Comparison of ENCODE assay signal across 4 worm cellular contexts in the genomic region with DNA sequence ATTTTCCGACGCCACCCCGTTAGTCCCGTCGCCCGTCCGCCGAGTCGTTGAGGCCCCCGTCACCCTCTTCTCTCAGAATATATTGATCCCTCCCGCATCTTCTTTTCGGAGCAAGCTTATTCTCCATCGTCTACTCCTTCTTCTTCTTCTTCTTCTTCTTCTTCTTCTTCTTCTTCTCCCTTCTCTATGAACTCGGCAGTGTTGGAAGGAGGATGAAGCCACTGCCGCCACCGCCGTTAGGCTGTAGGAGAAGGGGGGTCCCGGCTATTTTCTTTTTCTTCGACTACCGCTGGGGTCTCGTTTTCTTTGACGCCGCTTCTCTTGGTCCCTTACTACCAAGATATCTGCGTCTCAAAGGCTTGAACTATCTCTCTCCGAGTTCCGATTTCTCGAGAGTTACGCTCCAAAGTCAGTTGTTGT.
TF ChIP-seq lines count a peak whose summit lies in the region.

No protein-coding gene starts in this region.

TF ChIP-seq in whole organism, L2 larva, 48 proteins besides CTCF, POLR2A, EP300 and RAD21:
- TF ChIP-seq lin-13 (GFP tag; optimal IDR thresholded peaks at IDR 0.05; lab: Kevin White, UChicago) (peak; percentile 15), Y55F3AM.14 (GFP tag; optimal IDR thresholded peaks at IDR 0.05; lab: Kevin White, UChicago) (peak; percentile 43), mdl-1 (tag; optimal IDR thresholded peaks at IDR 0.05; lab: Kevin White, UChicago) (no peak), zag-1 (tag; optimal IDR thresholded peaks at IDR 0.05; lab: Kevin White, UChicago) (peak; percentile 76), unc-55 (GFP tag; optimal IDR thresholded peaks at IDR 0.05; lab: Kevin White, UChicago) (peak; percentile 81), sem-4 (tag; optimal IDR thresholded peaks at IDR 0.05; lab: Kevin White, UChicago) (peak; percentile 36), crh-2 (tag; optimal IDR thresholded peaks at IDR 0.05; lab: Kevin White, UChicago) (peak; percentile 26), nhr-129 (tag; optimal IDR thresholded peaks at IDR 0.05; lab: Kevin White, UChicago) (peak; percentile 42), snpc-4 (tag; optimal IDR thresholded peaks at IDR 0.05; lab: Kevin White, UChicago) (peak; percentile 19), lin-39 (tag; optimal IDR thresholded peaks at IDR 0.05; lab: Kevin White, UChicago) (no peak), mab-5 (tag; optimal IDR thresholded peaks at IDR 0.05; lab: Kevin White, UChicago) (no peak), F13H6.1 (tag; optimal IDR thresholded peaks at IDR 0.05; lab: Kevin White, UChicago) (peak; percentile 73), C34F6.9 (tag; optimal IDR thresholded peaks at IDR 0.05; lab: Kevin White, UChicago) (peak; percentile 58), sma-9 (GFP tag; optimal IDR thresholded peaks at IDR 0.05; lab: Kevin White, UChicago) (peak; percentile 28), sma-9 (tag; optimal IDR thresholded peaks at IDR 0.05; lab: Kevin White, UChicago) (no peak), lsy-2 (tag; optimal IDR thresholded peaks at IDR 0.05; lab: Kevin White, UChicago) (peak in 1 of 2 experiments; percentile 41)
TF ChIP-seq in whole organism, L2 larva: peak in this region for 12.

TF ChIP-seq in whole organism, L4 larva, 104 proteins besides CTCF, POLR2A, EP300 and RAD21 (continues in another document):
- peak; percentile 40 for TF ChIP-seq fkh-10 (GFP tag; optimal IDR thresholded peaks at IDR 0.05; lab: Kevin White, UChicago)
- TF ChIP-seq ceh-20 (GFP tag; IDR thresholded peaks at IDR 0.05; lab: Robert Waterston, UW), result 0 out of 2 replicates have a peak, but pooled peaks have one; percentile 32
- TF ChIP-seq ztf-11 (tag; optimal IDR thresholded peaks at IDR 0.05; lab: Kevin White, UChicago), result no peak
- no peak for TF ChIP-seq dmd-8 (GFP tag; IDR thresholded peaks at IDR 0.05; lab: Robert Waterston, UW)
- no peak for TF ChIP-seq dpl-1 (GFP tag; optimal IDR thresholded peaks at IDR 0.05; lab: Kevin White, UChicago)
- no peak for TF ChIP-seq nhr-28 (tag; optimal IDR thresholded peaks at IDR 0.05; lab: Kevin White, UChicago)
- TF ChIP-seq T26A8.4 (GFP tag; IDR thresholded peaks at IDR 0.05; lab: Robert Waterston, UW), result no peak
- TF ChIP-seq attf-4 (tag; optimal IDR thresholded peaks at IDR 0.05; lab: Kevin White, UChicago), result no peak
- TF ChIP-seq ama-1 (optimal IDR thresholded peaks at IDR 0.05; lab: Kevin White, UChicago), result no peak
- no peak for TF ChIP-seq F44E2.7 (GFP tag; IDR thresholded peaks at IDR 0.05; lab: Robert Waterston, UW)
- TF ChIP-seq ctbp-1 (GFP tag; IDR thresholded peaks at IDR 0.05; lab: Robert Waterston, UW), result no peak; the same call in none of the 2 replicates
- no peak for TF ChIP-seq mxl-3 (GFP tag; optimal IDR thresholded peaks at IDR 0.05; lab: Kevin White, UChicago)
- TF ChIP-seq aha-1 (tag; lab: Kevin White, UChicago), result peak; percentile 36
- no peak for TF ChIP-seq nhr-10 (tag; optimal IDR thresholded peaks at IDR 0.05; lab: Kevin White, UChicago)
- no peak for TF ChIP-seq F26F4.8 (GFP tag; conservative IDR thresholded peaks at IDR 0.05; lab: Robert Waterston, UW)
- no peak for TF ChIP-seq sdz-12 (GFP tag; optimal IDR thresholded peaks at IDR 0.05; lab: Kevin White, UChicago)
- no peak for TF ChIP-seq hlh-30 (tag; optimal IDR thresholded peaks at IDR 0.05; lab: Kevin White, UChicago; ENCODE audit: insufficient read depth)
- TF ChIP-seq daf-19 (GFP tag; conservative IDR thresholded peaks at IDR 0.05; lab: Robert Waterston, UW), result no peak
- no peak for TF ChIP-seq T20F7.1 (GFP tag; optimal IDR thresholded peaks at IDR 0.05; lab: Kevin White, UChicago)
- no peak for TF ChIP-seq egl-27 (tag; optimal IDR thresholded peaks at IDR 0.05; lab: Kevin White, UChicago)
- no peak for TF ChIP-seq nhr-237 (tag; optimal IDR thresholded peaks at IDR 0.05; lab: Kevin White, UChicago)
- TF ChIP-seq lin-38 (GFP tag; IDR thresholded peaks at IDR 0.05; lab: Robert Waterston, UW), result no peak
- TF ChIP-seq F37D6.2 (tag; optimal IDR thresholded peaks at IDR 0.05; lab: Kevin White, UChicago), result peak; percentile 63
- no peak for TF ChIP-seq lin-29 (GFP tag; IDR thresholded peaks at IDR 0.05; lab: Robert Waterston, UW)
- no peak for TF ChIP-seq skn-1 (tag; optimal IDR thresholded peaks at IDR 0.05; lab: Kevin White, UChicago)

TF ChIP-seq in whole organism, late embryonic, 69 proteins besides CTCF, POLR2A, EP300 and RAD21 (continues in another document):
- TF ChIP-seq ttx-3 (tag; optimal IDR thresholded peaks at IDR 0.05; lab: Kevin White, UChicago) (no peak), ceh-6 (GFP tag; optimal IDR thresholded peaks at IDR 0.05; lab: Kevin White, UChicago) (no peak), ets-4 (tag; optimal IDR thresholded peaks at IDR 0.05; lab: Kevin White, UChicago) (no peak), ceh-18 (tag; optimal IDR thresholded peaks at IDR 0.05; lab: Kevin White, UChicago) (peak; percentile 88), fkh-6 (tag; optimal IDR thresholded peaks at IDR 0.05; lab: Kevin White, UChicago) (no peak), zip-5 (tag; optimal IDR thresholded peaks at IDR 0.05; lab: Kevin White, UChicago) (no peak), madf-2 (tag; optimal IDR thresholded peaks at IDR 0.05; lab: Kevin White, UChicago) (peak; percentile 3), pros-1 (tag; optimal IDR thresholded peaks at IDR 0.05; lab: Kevin White, UChicago) (no peak), ref-2 (tag; optimal IDR thresholded peaks at IDR 0.05; lab: Kevin White, UChicago) (peak; percentile 4), ceh-31 (tag; optimal IDR thresholded peaks at IDR 0.05; lab: Kevin White, UChicago) (peak; percentile 79), elt-4 (tag; optimal IDR thresholded peaks at IDR 0.05; lab: Kevin White, UChicago) (no peak), che-1 (tag; optimal IDR thresholded peaks at IDR 0.05; lab: Kevin White, UChicago) (peak; percentile 13), K09A11.1 (tag; optimal IDR thresholded peaks at IDR 0.05; lab: Kevin White, UChicago; ENCODE audit: insufficient read depth) (no peak), hlh-6 (tag; optimal IDR thresholded peaks at IDR 0.05; lab: Kevin White, UChicago) (no peak), nhr-232 (tag; optimal IDR thresholded peaks at IDR 0.05; lab: Kevin White, UChicago) (no peak), ama-1 (optimal IDR thresholded peaks at IDR 0.05; lab: Kevin White, UChicago) (no peak), ceh-19 (GFP tag; optimal IDR thresholded peaks at IDR 0.05; lab: Kevin White, UChicago) (peak; percentile 60), sox-2 (GFP tag; IDR thresholded peaks at IDR 0.05; lab: Robert Waterston, UW) (no peak), K02D7.2 (tag; optimal IDR thresholded peaks at IDR 0.05; lab: Kevin White, UChicago) (no peak), unc-42 (tag; optimal IDR thresholded peaks at IDR 0.05; lab: Kevin White, UChicago) (peak; percentile 56), hlh-13 (GFP tag; optimal IDR thresholded peaks at IDR 0.05; lab: Kevin White, UChicago) (no peak), pax-1 (tag; optimal IDR thresholded peaks at IDR 0.05; lab: Kevin White, UChicago) (no peak), ceh-34 (tag; optimal IDR thresholded peaks at IDR 0.05; lab: Kevin White, UChicago) (peak; percentile 30), dve-1 (tag; optimal IDR thresholded peaks at IDR 0.05; lab: Kevin White, UChicago) (no peak), ahr-1 (tag; optimal IDR thresholded peaks at IDR 0.05; lab: Kevin White, UChicago) (no peak), pag-3 (tag; optimal IDR thresholded peaks at IDR 0.05; lab: Kevin White, UChicago; ENCODE audit: borderline replicate concordance) (no peak), Y22D7AL.16 (tag; optimal IDR thresholded peaks at IDR 0.05; lab: Kevin White, UChicago) (peak; percentile 8)

TF ChIP-seq in whole organism, mixed stage, embryonic, 35 proteins besides CTCF, POLR2A, EP300 and RAD21 (continues in another document):
- TF ChIP-seq ham-2 (GFP tag; optimal IDR thresholded peaks at IDR 0.05; lab: Kevin White, UChicago), result no peak
- no peak for TF ChIP-seq unc-39 (tag; optimal IDR thresholded peaks at IDR 0.05; lab: Kevin White, UChicago)
- peak; percentile 29 for TF ChIP-seq drap-1 (GFP tag; optimal IDR thresholded peaks at IDR 0.05; lab: Kevin White, UChicago)
- no peak for TF ChIP-seq M03D4.4 (tag; optimal IDR thresholded peaks at IDR 0.05; lab: Kevin White, UChicago)
- peak; percentile 89 for TF ChIP-seq hlh-1 (tag; optimal IDR thresholded peaks at IDR 0.05; lab: Kevin White, UChicago)
- no peak for TF ChIP-seq pha-4 (tag; optimal IDR thresholded peaks at IDR 0.05; lab: Kevin White, UChicago)
- peak; percentile 42 for TF ChIP-seq unc-62 (GFP tag; optimal IDR thresholded peaks at IDR 0.05; lab: Kevin White, UChicago)
- no peak for TF ChIP-seq mep-1 (tag; optimal IDR thresholded peaks at IDR 0.05; lab: Kevin White, UChicago)
- TF ChIP-seq mab-5 (tag; optimal IDR thresholded peaks at IDR 0.05; lab: Kevin White, UChicago), result no peak
- TF ChIP-seq mls-2 (tag; optimal IDR thresholded peaks at IDR 0.05; lab: Kevin White, UChicago), result peak; percentile 50
- no peak for TF ChIP-seq bed-3 (GFP tag; optimal IDR thresholded peaks at IDR 0.05; lab: Kevin White, UChicago)
- TF ChIP-seq ztf-11 (tag; optimal IDR thresholded peaks at IDR 0.05; lab: Kevin White, UChicago), result no peak
- TF ChIP-seq lin-32 (GFP tag; optimal IDR thresholded peaks at IDR 0.05; lab: Kevin White, UChicago), result no peak
- no peak for TF ChIP-seq elt-1 (tag; optimal IDR thresholded peaks at IDR 0.05; lab: Kevin White, UChicago; ENCODE audit: borderline replicate concordance, insufficient read depth)
- no peak for TF ChIP-seq nhr-76 (tag; optimal IDR thresholded peaks at IDR 0.05; lab: Kevin White, UChicago)
- TF ChIP-seq zip-8 (tag; optimal IDR thresholded peaks at IDR 0.05; lab: Kevin White, UChicago), result no peak
- TF ChIP-seq blmp-1 (tag; optimal IDR thresholded peaks at IDR 0.05; lab: Kevin White, UChicago), result no peak
- no peak for TF ChIP-seq tbx-8 (GFP tag; optimal IDR thresholded peaks at IDR 0.05; lab: Kevin White, UChicago)
- no peak for TF ChIP-seq ceh-83 (GFP tag; optimal IDR thresholded peaks at IDR 0.05; lab: Kevin White, UChicago)
- no peak for TF ChIP-seq sem-2 (GFP tag; optimal IDR thresholded peaks at IDR 0.05; lab: Kevin White, UChicago)
- TF ChIP-seq nhr-28 (tag; optimal IDR thresholded peaks at IDR 0.05; lab: Kevin White, UChicago), result no peak
- no peak for TF ChIP-seq nhr-12 (tag; optimal IDR thresholded peaks at IDR 0.05; lab: Kevin White, UChicago)
- no peak for TF ChIP-seq nhr-237 (tag; optimal IDR thresholded peaks at IDR 0.05; lab: Kevin White, UChicago)
- peak; percentile 77 for TF ChIP-seq unc-120 (tag; optimal IDR thresholded peaks at IDR 0.05; lab: Kevin White, UChicago; ENCODE audit: poor library complexity, severe bottlenecking)
- no peak for TF ChIP-seq snpc-4 (tag; optimal IDR thresholded peaks at IDR 0.05; lab: Kevin White, UChicago)
- TF ChIP-seq sptf-1 (tag; optimal IDR thresholded peaks at IDR 0.05; lab: Kevin White, UChicago), result peak; percentile 55
- no peak for TF ChIP-seq lsy-2 (tag; optimal IDR thresholded peaks at IDR 0.05; lab: Kevin White, UChicago)
- TF ChIP-seq elt-3 (tag; optimal IDR thresholded peaks at IDR 0.05; lab: Kevin White, UChicago), result no peak
- no peak for TF ChIP-seq cnd-1 (tag; optimal IDR thresholded peaks at IDR 0.05; lab: Kevin White, UChicago)
- no peak for TF ChIP-seq lin-13 (tag; optimal IDR thresholded peaks at IDR 0.05; lab: Kevin White, UChicago)
- TF ChIP-seq ceh-43 (GFP tag; optimal IDR thresholded peaks at IDR 0.05; lab: Kevin White, UChicago), result no peak
